Fruit fly (Drosophila melanogaster) S2 (cell line): Measurements from ENCODE around the gene CG46462.
A peak's percentile ranks its signal among the peaks of the same experiment; 100 is the strongest.

Source experiments
- CG8478 ChIP-seq: fragments of >200 bp; optimal IDR thresholded peaks from 2 replicates; lab custom pipeline; 2018
- CTCF ChIP-seq, 2 experiments: fragments of >200 bp; optimal IDR thresholded peaks; 2 replicates each; lab custom pipeline; 2018

Gene CG46462

DNA sequence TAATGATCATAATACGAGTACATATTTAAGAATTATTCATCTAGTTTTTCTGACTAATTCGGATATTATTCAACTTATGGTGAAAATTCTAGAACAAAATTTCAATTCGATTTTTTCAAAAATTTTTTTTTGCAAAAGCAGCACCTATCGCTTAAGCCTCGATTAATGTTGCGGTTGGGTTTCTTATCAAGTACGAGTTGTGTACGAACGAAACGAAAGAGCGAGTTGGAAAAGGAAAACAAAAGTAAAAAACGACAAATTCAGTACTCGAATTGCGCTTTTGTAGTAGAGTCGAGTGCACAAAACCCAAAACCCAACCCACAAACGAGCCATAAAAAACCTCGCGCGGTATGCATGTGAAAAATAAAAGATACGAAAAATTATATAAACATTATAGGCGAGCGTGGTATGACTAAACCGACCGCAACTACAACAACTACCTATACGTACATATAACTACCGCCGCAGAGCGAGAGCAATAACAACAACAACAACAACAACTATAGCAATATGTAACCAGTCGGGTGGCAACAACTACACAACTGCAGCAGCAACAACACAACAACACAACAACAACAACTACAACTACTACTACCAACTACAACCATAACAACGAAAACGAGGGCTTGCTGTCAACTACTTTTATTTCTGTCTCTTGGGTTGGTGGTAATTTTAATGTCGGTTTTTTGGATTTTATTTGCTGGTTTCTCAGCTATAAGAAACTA is 26.9 kb upstream of the CG46462 start:
- TF ChIP-seq CG8478 (lab: Kevin White, UChicago) (no peak), CTCF (optimal IDR thresholded peaks at IDR 0.05; lab: Kevin White, UChicago) (no peak)

DNA sequence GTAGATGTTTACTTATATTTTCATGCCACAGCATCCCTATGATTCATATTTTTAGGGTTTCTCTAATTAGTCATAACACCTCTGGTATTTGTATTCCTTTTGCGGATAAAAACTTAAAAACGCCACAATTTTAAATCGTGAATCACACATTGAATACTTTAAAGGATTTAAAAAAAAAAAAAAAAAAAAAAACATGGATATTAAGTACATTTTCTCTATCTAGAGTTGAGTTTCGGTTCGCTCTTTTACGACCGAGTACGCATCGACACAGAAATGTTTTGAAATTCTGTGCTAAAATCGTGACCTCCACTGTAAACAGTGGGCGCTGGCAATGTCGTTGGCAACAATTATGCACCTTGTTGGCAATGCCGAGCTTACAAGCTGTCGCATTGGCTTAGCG is 26.1 kb upstream of the CG46462 start:
- TF ChIP-seq CTCF (optimal IDR thresholded peaks at IDR 0.05; lab: Kevin White, UChicago) (no peak), CG8478 (lab: Kevin White, UChicago) (no peak)

DNA sequence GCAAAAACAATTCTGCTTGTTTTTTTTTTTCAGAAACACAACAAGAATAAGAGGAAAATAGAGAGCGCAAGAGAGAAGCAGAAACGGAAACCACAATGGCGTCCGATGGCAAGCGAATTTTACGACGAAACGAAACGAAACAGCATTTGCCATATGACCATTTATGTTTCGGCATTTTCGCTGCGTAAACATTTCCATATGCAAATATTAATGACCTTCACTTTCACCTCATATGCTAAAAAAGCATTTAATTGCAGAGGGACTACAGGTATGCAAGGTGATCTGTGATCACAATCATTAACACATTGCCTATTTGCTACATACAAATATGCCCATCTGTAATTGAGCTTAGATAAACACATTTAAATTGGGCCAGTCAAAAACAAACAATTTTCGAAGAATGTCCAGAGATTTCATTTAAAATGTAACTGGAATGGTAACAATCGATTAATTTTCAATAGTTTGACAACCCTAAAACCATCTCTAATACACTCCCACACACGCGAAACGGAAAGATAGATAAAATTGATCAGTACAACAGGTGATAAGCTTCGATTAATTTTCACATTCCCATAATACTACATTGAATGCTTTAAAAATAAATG is 25.2 kb upstream of the CG46462 start:
- no peak for TF ChIP-seq CTCF (optimal IDR thresholded peaks at IDR 0.05; lab: Kevin White, UChicago)
- TF ChIP-seq CG8478 (lab: Kevin White, UChicago) = no peak

DNA sequence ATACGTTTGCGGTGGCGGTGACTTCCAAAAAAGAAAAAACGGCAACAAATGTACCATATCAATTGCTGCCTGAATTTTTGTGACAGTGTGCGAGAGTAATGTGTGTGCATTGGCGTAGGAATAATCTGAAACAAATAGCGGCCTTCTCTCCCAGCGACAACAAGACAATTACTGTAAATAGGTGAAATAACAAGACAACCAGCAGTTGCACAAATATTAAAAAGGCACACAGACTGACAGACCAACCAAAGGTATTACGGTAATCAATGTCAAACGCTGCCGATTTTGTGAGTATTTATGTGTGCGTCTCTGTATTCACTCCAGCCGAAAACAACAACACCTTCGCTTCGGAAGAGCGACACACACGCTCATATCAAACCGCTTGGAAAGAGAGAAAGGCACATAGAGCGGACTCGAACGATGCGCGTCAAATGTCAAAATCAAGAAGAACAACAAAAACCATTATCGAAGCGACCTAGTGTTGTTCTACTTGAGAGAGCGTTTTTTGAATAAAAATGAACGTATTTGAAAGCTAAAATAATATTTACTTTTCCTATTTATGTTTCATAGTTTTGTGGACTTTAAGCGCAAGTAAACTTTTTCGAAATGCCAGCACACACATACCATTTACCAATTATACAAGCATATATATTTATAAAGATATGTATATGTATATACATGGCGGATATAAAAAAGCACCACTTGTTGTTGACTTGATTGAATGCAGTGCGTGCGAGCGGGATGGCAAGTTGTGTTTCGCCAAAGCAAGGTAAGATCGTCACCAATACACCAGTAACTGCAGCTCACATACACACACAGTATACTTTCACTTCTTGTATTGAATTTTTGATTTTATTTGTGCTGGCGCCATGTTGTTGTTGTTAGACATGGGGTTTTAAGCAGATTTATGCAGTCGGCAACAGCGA is 24.4 kb upstream of the CG46462 start:
- TF ChIP-seq CTCF (optimal IDR thresholded peaks at IDR 0.05; lab: Kevin White, UChicago) = no peak
- no peak for TF ChIP-seq CG8478 (lab: Kevin White, UChicago)

DNA sequence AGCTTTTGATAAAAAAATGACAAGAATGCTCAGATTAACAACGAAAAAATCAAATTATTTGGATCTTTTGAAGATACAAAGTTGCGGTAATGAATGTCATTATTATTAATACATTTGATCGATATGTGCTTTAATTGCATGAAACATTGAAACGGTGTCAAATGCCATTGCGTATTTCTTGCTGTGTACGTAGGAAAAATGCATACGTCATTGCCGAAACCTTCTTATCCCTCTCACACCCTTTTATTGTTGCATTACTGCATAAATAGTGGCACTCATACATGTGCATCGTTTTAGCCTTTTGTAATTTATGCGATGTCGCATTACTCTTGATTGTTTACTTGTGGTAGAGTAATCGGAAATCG is 23.8 kb upstream of the CG46462 start:
- TF ChIP-seq CG8478 (lab: Kevin White, UChicago) (no peak), CTCF (optimal IDR thresholded peaks at IDR 0.05; lab: Kevin White, UChicago) (no peak)

DNA sequence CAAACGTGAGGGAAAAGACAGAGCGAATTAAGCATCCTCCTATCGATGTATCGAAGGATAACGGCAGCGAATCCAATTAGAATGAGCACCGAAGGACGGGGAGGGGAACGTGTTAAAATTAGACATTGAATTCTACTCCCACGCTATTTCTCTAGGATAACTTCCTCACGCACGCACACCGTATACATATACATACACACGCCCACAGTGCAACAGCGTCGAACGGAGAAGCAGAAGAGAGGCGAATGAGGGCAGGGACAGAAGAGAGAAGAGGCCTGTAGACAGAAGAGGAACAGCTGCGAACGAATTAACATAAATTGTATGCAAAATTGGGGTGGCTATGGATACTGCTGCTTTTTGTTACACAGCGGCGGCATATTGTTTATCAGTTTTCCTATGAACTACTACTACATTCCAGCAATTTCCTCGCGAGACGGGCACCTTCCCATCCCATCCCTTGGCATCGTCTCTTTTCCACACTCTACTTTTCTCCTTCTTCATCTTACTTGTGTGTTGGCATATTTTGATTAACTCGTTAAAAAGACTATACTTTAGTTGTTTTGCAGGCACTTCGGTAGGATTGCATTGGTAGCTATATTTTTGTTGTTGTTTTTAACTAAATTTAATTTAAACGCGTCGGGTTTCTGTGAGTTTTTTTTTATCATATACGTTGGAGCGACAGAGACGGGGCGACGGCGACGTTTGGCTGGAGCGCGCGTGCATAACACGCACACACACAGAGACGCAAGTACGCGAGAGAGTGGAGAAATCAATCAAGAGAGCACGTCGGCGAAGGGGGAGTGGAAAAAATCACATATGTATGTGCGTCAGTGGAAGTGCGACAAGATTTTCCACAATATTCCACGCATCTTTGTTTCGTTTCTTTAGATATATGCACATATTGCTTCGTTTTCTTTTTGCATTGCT is 23.0 kb upstream of the CG46462 start:
- TF ChIP-seq CG8478 (lab: Kevin White, UChicago) (no peak), CTCF (optimal IDR thresholded peaks at IDR 0.05; lab: Kevin White, UChicago) (no peak)

DNA sequence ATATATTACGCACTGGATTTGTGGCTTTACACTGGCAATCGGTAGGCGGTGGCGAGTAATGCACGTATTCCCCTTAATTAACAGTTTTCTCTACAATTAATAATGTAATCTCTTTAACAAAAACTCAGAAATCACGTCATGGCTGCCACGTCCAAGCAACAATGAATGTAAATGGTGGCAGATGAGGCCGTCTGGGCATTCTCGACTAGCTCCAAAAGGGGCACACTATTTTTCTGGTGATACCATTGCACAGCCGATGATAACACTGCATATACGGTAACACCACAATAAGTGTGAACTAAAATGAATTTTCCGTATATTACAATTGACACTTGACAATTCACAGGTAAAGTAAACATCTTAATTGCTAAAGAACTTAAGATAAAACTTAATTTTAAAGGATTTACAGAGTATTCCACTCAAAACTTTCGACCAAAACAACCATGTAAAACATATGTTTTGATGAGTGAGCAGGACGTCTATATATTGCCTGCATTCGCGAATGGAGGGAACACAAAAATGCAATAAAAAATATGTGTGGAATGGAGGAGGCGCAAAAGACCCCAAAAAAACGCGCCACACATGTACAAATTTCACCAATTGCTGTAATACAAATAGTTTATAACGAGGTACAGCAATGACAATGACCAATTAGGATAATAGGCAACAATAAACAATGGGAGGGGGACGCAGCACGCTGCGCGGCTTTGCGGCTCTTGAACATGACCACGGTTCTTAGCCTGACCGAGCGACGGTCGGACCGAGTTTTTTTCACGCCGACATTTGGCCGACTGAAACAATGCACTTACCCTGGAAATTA is 22.0 kb upstream of the CG46462 start:
- no peak for TF ChIP-seq CTCF (optimal IDR thresholded peaks at IDR 0.05; lab: Kevin White, UChicago)
- no peak for TF ChIP-seq CG8478 (lab: Kevin White, UChicago)

DNA sequence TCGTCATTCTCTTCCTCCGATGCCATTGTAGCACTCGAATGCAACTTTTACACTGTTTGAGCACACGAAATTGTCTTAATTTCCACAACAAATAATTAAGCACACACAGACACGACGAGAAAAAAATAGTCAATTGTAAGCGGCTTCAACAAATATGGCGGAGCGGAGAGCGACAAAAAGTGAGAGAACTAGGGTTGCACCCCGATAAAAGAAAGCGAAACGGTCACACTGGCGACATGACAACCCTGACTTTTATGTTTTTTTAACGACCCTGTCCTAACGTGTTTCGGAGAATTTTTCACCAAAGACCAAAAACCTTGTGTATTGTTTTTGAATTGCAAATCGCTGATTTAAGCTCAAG is 21.5 kb upstream of the CG46462 start, which contains the start of the genes Mi-2 and Prp3:
Mi-2 (minus strand) TSS at position 162 of the 361 bp plus-strand sequence.
Prp3 (plus strand) TSS at position 247 of the 361 bp plus-strand sequence.
- TF ChIP-seq CG8478 (lab: Kevin White, UChicago) (no peak), CTCF (optimal IDR thresholded peaks at IDR 0.05; lab: Kevin White, UChicago) (peak; percentile 47 to 52)

DNA sequence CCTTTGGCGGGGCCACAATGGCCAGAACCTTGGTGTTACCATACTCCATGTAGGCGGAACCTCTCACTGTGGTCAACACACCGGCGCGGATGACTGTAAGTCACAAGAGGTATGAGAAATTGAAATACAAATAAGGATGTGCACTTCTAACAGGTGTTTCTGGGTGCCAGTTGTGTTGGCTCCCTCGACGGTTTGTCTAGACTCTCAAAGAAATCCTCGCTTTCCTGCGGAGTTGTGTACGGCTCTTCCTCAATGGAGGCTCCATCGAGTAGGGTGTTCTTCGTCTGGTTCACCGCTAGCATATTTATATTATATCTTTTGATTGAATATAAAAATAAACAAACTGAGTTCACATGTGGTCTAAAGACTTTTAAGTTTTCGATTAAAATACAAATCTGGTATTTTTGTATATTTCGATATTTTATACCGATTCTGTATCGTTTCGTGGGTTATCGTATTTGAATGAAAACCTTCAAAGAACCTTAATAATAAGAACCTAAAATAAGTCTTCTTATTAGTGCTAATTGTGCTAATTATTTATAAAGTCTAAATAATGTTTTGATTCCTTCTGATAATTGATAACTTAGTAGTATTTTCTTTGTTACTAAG is 18.1 kb upstream of the CG46462 start, which contains the start of gene Mtr3:
Mtr3 (minus strand) TSS at position 388 of the 609 bp plus-strand sequence.
- no peak for TF ChIP-seq CTCF (optimal IDR thresholded peaks at IDR 0.05; lab: Kevin White, UChicago)
- TF ChIP-seq CG8478 (lab: Kevin White, UChicago) = no peak

DNA sequence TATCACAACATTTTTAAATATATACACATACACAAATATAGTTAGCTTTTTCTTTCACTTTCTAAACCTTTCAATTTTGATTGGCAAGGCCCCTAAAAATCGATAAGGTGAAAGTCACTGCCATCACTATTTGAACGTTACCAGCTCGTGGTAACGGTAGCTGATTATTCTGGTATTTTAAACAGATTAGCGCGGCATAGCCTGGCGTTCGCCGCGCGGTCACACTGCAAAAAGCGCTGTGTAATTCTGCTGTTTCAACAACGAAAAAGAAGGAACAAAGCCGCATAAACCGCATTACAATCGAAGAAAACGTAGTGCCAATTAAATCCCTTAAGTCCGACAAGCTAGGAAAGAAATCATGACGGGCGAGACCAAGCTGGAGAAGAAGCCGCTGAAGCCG is 16.7 kb upstream of the CG46462 start, which contains the start of gene Rpn1:
Rpn1 (plus strand) TSS at position 219 of the 400 bp plus-strand sequence.
- peak in 1 of 2 experiments; percentile 20 for TF ChIP-seq CTCF (optimal IDR thresholded peaks at IDR 0.05; lab: Kevin White, UChicago)
- TF ChIP-seq CG8478 (lab: Kevin White, UChicago) = no peak

DNA sequence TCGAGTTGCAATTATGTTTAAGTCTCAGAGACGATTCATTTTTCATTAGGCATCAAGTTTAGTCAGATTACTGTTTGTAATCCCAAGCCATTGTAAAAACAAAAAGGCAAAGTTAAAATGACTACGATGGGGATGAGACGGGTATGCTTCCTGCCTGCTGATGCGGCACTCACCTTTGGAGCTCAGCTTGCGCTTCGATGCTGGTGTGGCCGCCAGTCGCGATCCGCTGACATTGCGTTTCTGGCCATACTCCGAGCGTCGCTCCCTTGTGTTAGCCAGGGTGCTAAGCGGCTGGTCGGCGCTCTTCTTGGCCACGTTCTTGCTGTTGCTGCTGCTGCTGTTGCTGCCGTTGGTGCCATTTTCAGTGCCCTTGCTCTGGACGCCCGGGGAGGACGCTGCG is 11.5 kb upstream of the CG46462 start:
- TF ChIP-seq CTCF (optimal IDR thresholded peaks at IDR 0.05; lab: Kevin White, UChicago) = no peak
- TF ChIP-seq CG8478 (lab: Kevin White, UChicago) = no peak
